Worm (Caenorhabditis elegans) whole organism, L4 larva: ENCODE measurements around the gene epg-7.

ENCODE experiments used
- R02D3.7 ChIP-seq: fragments of 150-350 bp; sonication (generic microtip); optimal IDR thresholded peaks from 3 replicates; lab custom pipeline; 2014; ENCODE audit warnings: missing biosample characterization, missing genetic modification characterization
- aly-2 ChIP-seq: sonication (generic microtip); optimal IDR thresholded peaks from 2 replicates; lab custom pipeline; 2018; ENCODE audit warnings: missing biosample characterization, missing genetic modification characterization
- egl-27 ChIP-seq: sonication (generic microtip); optimal IDR thresholded peaks from 3 replicates; lab custom pipeline; 2017; ENCODE audit warnings: missing biosample characterization, missing genetic modification reagents, missing genetic modification characterization

ce11 chrX:7305520-7306186, 28.9 kb upstream of the epg-7 start, which contains the start of gene sur-5:
- TF ChIP-seq aly-2 (no peak), egl-27 (tag; lab: Kevin White, UChicago) (no peak), R02D3.7 (tag; lab: Kevin White, UChicago) (no peak)
